Worm (Caenorhabditis elegans) whole organism, L1 larva: ENCODE results near the gene msp-55.
"Not testable (repeated sequence)": the region's sequence is repeated elsewhere in the genome, so short reads cannot be mapped to it uniquely, and the experiment has no call there.

Experiments
- C16A3.4 ChIP-seq: fragments of 150-350 bp; optimal IDR thresholded peaks from 2 replicates; lab custom pipeline; 2014; ENCODE audit warnings: missing biosample characterization, missing genetic modification characterization
- aha-1 ChIP-seq: fragments of 150-350 bp; optimal IDR thresholded peaks from 2 replicates; lab custom pipeline; 2014; ENCODE audit warnings: missing biosample characterization, missing genetic modification characterization
- alr-1 ChIP-seq: fragments of 200-800 bp; sonication (Bioruptor generic); optimal IDR thresholded peaks from 2 replicates; lab custom pipeline; 2018; ENCODE audit warnings: borderline replicate concordance, mild to moderate bottlenecking, missing genetic modification characterization, missing compliant biosample characterization
- aly-2 ChIP-seq: fragments of 150-350 bp; optimal IDR thresholded peaks from 2 replicates; lab custom pipeline; 2014; ENCODE audit warnings: missing biosample characterization, missing genetic modification characterization
- ama-1 ChIP-seq: fragments of 150-350 bp; optimal IDR thresholded peaks from 2 replicates; lab custom pipeline; 2014
- ceh-90 ChIP-seq: sonication (generic microtip); optimal IDR thresholded peaks from 2 replicates; lab custom pipeline; 2016; ENCODE audit warnings: missing genetic modification characterization, missing compliant biosample characterization
- dpl-1 ChIP-seq, 3 experiments: fragments of 150-350 bp in 2 of 3; sonication (generic microtip) in 1 of 3; optimal IDR thresholded peaks; 2 replicates each; lab custom pipeline; 2014 to 2017; ENCODE audit warnings: missing biosample characterization in 3 of 3, missing genetic modification characterization in 3 of 3, missing genetic modification reagents in 3 of 3
- dsc-1 ChIP-seq: sonication (generic microtip); optimal IDR thresholded peaks from 2 replicates; lab custom pipeline; 2016; ENCODE audit warnings: mild to moderate bottlenecking, missing genetic modification characterization, missing compliant biosample characterization
- efl-3 ChIP-seq: fragments of 200-800 bp; sonication (Bioruptor generic); optimal IDR thresholded peaks from 2 replicates; lab custom pipeline; 2018; ENCODE audit warnings: mild to moderate bottlenecking, missing genetic modification characterization, missing compliant biosample characterization
- egl-27 ChIP-seq, 2 experiments: fragments of 150-350 bp in 1 of 2; sonication (generic microtip); optimal IDR thresholded peaks; 3 replicates each; lab custom pipeline; 2017 to 2018; ENCODE audit warnings: missing biosample characterization in 2 of 2, missing genetic modification characterization in 2 of 2, missing genetic modification reagents in 2 of 2
- elt-3 ChIP-seq, 6 experiments: fragments of 150-350 bp in 1 of 6; sonication (generic microtip); optimal IDR thresholded peaks; 2 replicates each; lab custom pipeline; 2017 to 2018; ENCODE audit warnings: missing biosample characterization in 6 of 6, missing genetic modification characterization in 6 of 6, inconsistent platforms in 1 of 6
- ets-5 ChIP-seq: fragments of 200-800 bp; sonication (Bioruptor generic); IDR thresholded peaks from 2 replicates; pipeline ENCODE4 v1.3.6; 2022; ENCODE audit warnings: missing genetic modification characterization, missing compliant biosample characterization
- fkh-8 ChIP-seq: sonication (generic microtip); optimal IDR thresholded peaks from 2 replicates; lab custom pipeline; 2016; ENCODE audit warnings: mild to moderate bottlenecking, missing genetic modification characterization, missing compliant biosample characterization
- fos-1 ChIP-seq: fragments of 150-350 bp; optimal IDR thresholded peaks from 2 replicates; lab custom pipeline; 2014; ENCODE audit warnings: missing biosample characterization, missing genetic modification characterization
- grh-1 ChIP-seq: fragments of 200-800 bp; sonication (Bioruptor generic); IDR thresholded peaks from 2 replicates; pipeline ENCODE4 v1.3.6; 2022; ENCODE audit warnings: missing genetic modification reagents, missing genetic modification characterization, missing compliant biosample characterization
- irx-1 ChIP-seq: sonication (generic microtip); optimal IDR thresholded peaks from 2 replicates; lab custom pipeline; 2016; ENCODE audit warnings: missing genetic modification characterization, missing compliant biosample characterization
- isw-1 ChIP-seq: fragments of 200-800 bp; sonication (Bioruptor generic); IDR thresholded peaks from 2 replicates; pipeline ENCODE4 v1.3.6; 2022; ENCODE audit warnings: missing genetic modification characterization, missing compliant biosample characterization
- lin-39 ChIP-seq: fragments of 150-350 bp; optimal IDR thresholded peaks from 2 replicates; lab custom pipeline; 2014; ENCODE audit warnings: missing biosample characterization, missing genetic modification reagents, missing genetic modification characterization
- mef-2 ChIP-seq: fragments of 150-350 bp; optimal IDR thresholded peaks from 2 replicates; lab custom pipeline; 2014; ENCODE audit warnings: missing biosample characterization, missing genetic modification characterization
- mep-1 ChIP-seq: fragments of 150-350 bp; optimal IDR thresholded peaks from 2 replicates; lab custom pipeline; 2014; ENCODE audit warnings: missing biosample characterization, missing genetic modification characterization
- nhr-19 ChIP-seq: fragments of 200-800 bp; sonication (Bioruptor generic); conservative IDR thresholded peaks from 2 replicates; pipeline ENCODE4 v1.3.6; 2022; ENCODE audit warnings: missing genetic modification characterization, missing compliant biosample characterization
- nhr-28 ChIP-seq: fragments of 150-350 bp; optimal IDR thresholded peaks from 2 replicates; lab custom pipeline; 2014; ENCODE audit warnings: missing biosample characterization, missing genetic modification characterization
- nhr-84 ChIP-seq: sonication (generic microtip); optimal IDR thresholded peaks from 2 replicates; lab custom pipeline; 2017; ENCODE audit warnings: missing biosample characterization, missing genetic modification characterization
- pag-3 ChIP-seq: sonication (generic microtip); optimal IDR thresholded peaks from 2 replicates; lab custom pipeline; 2017; ENCODE audit warnings: missing genetic modification characterization, mild to moderate bottlenecking, missing compliant biosample characterization, antibody characterized with exemption, borderline replicate concordance; ENCODE audit not compliant: insufficient read depth
- pqm-1 ChIP-seq: sonication (generic microtip); optimal IDR thresholded peaks from 3 replicates; lab custom pipeline; 2017; ENCODE audit warnings: missing biosample characterization, missing genetic modification characterization
- skn-1 ChIP-seq: fragments of 150-350 bp; optimal IDR thresholded peaks from 2 replicates; lab custom pipeline; 2014; ENCODE audit warnings: missing biosample characterization, missing genetic modification characterization
- snpc-4 ChIP-seq: fragments of 150-350 bp; optimal IDR thresholded peaks from 2 replicates; lab custom pipeline; 2014; ENCODE audit warnings: missing biosample characterization, missing genetic modification characterization
- sox-4 ChIP-seq: sonication (generic microtip); optimal IDR thresholded peaks from 2 replicates; lab custom pipeline; 2016; ENCODE audit warnings: missing genetic modification characterization, missing compliant biosample characterization
- sup-37 ChIP-seq: fragments of 200-800 bp; sonication (Bioruptor generic); optimal IDR thresholded peaks from 2 replicates; lab custom pipeline; 2018; ENCODE audit warnings: mild to moderate bottlenecking, missing genetic modification characterization, missing compliant biosample characterization
- tlp-1 ChIP-seq: fragments of 150-350 bp; optimal IDR thresholded peaks from 2 replicates; lab custom pipeline; 2014; ENCODE audit warnings: missing biosample characterization, missing genetic modification characterization
- unc-130 ChIP-seq: fragments of 150-350 bp; optimal IDR thresholded peaks from 2 replicates; lab custom pipeline; 2017; ENCODE audit warnings: missing biosample characterization, missing genetic modification characterization, inconsistent platforms
- vab-15 ChIP-seq: sonication (generic microtip); optimal IDR thresholded peaks from 2 replicates; lab custom pipeline; 2017; ENCODE audit warnings: missing genotype, mild to moderate bottlenecking, missing genetic modification characterization, missing compliant biosample characterization
- xbp-1 ChIP-seq: sonication (generic microtip); optimal IDR thresholded peaks from 2 replicates; lab custom pipeline; 2016; ENCODE audit warnings: missing genetic modification characterization, missing compliant biosample characterization
- ztf-11 ChIP-seq, 2 experiments: sonication (generic microtip); optimal IDR thresholded peaks; 2 replicates each; lab custom pipeline; 2016 to 2017; ENCODE audit warnings: missing genetic modification characterization in 2 of 2, missing biosample characterization in 1 of 2, missing compliant biosample characterization in 1 of 2

Gene msp-55

ce11 chrIV:5028978-5029377, 26.8 kb downstream of the msp-55 start, which contains the start of the genes best-6 and C09B9.2:
Gene best-6, minus strand, starts transcription at chrIV:5029078.
Gene C09B9.2, plus strand, starts transcription at chrIV:5029291.
- TF ChIP-seq aly-2 (tag; lab: Kevin White, UChicago) (no peak), dsc-1 (tag; lab: Kevin White, UChicago) (no peak), tlp-1 (tag; lab: Kevin White, UChicago) (no peak), nhr-28 (tag; lab: Kevin White, UChicago) (no peak), mep-1 (tag; lab: Kevin White, UChicago) (no peak), lin-39 (tag; lab: Kevin White, UChicago) (no peak), C16A3.4 (tag; lab: Kevin White, UChicago) (no peak), snpc-4 (no peak), vab-15 (no peak), egl-27 (tag; optimal IDR thresholded peaks at IDR 0.05; lab: Kevin White, UChicago) (no peak), ztf-11 (tag; optimal IDR thresholded peaks at IDR 0.05; lab: Kevin White, UChicago) (no peak), aha-1 (tag; lab: Kevin White, UChicago) (no peak), irx-1 (tag; lab: Kevin White, UChicago) (no peak)

ce11 chrIV:5025646-5026045, 30.2 kb downstream of the msp-55 start, which contains the start of gene C09B9.85:
Gene C09B9.85, minus strand, starts transcription at chrIV:5025746.
- TF ChIP-seq vab-15 (no peak), fos-1 (no peak), grh-1 (no peak), ama-1 (no peak), mef-2 (tag; lab: Kevin White, UChicago) (no peak), unc-130 (tag; lab: Kevin White, UChicago) (no peak), isw-1 (GFP tag; lab: Robert Waterston, UW) (no peak), fkh-8 (tag; lab: Kevin White, UChicago) (no peak), ceh-90 (tag; lab: Kevin White, UChicago) (no peak), mep-1 (tag; lab: Kevin White, UChicago) (no peak), skn-1 (tag; lab: Kevin White, UChicago) (no peak), sox-4 (tag; lab: Kevin White, UChicago) (no peak), xbp-1 (tag; lab: Kevin White, UChicago) (no peak), C16A3.4 (tag; lab: Kevin White, UChicago) (no peak)

- TF ChIP-seq tlp-1 (tag; lab: Kevin White, UChicago) (no peak), nhr-19 (no peak), alr-1 (tag; lab: Kevin White, UChicago) (no peak), pag-3 (tag; lab: Kevin White, UChicago) (no peak), aha-1 (tag; lab: Kevin White, UChicago) (no peak), fkh-8 (tag; lab: Kevin White, UChicago) (no peak), ets-5 (GFP tag; lab: Robert Waterston, UW) (no peak), sup-37 (GFP tag; lab: Kevin White, UChicago) (no peak), efl-3 (GFP tag; lab: Kevin White, UChicago) (no peak), pqm-1 (tag; lab: Kevin White, UChicago) (no peak), isw-1 (GFP tag; lab: Robert Waterston, UW) (no peak), ceh-90 (tag; lab: Kevin White, UChicago) (no peak), lin-39 (tag; lab: Kevin White, UChicago) (no peak)
- TF ChIP-seq, all 84 proteins: peak for 0
Observed at ce11 chrIV:5020533-5020932, 35.3 kb downstream of the msp-55 start, which contains the start of gene T28H11.8. Gene T28H11.8, minus strand, starts transcription at chrIV:5020633.

- not testable (repeated sequence) for TF ChIP-seq ets-5 (GFP tag; lab: Robert Waterston, UW); sox-4 (tag; lab: Kevin White, UChicago); elt-3 (tag; optimal IDR thresholded peaks at IDR 0.05; lab: Kevin White, UChicago)
Observed at ce11 chrIV:5017075-5017474, 38.7 kb downstream of the msp-55 start, which contains the start of gene T28H11.7. Gene T28H11.7, minus strand, starts transcription at chrIV:5017175.

ce11 chrIV:5016461-5016860, 39.4 kb downstream of the msp-55 start, which contains the start of gene ssq-4:
Gene ssq-4, plus strand, starts transcription at chrIV:5016479.
- not testable (repeated sequence) for TF ChIP-seq grh-1; dpl-1 (GFP tag; optimal IDR thresholded peaks at IDR 0.05; lab: Kevin White, UChicago); nhr-84 (tag; lab: Kevin White, UChicago)
- TF ChIP-seq, all 84 proteins: peak for 0; not testable (repeated sequence) for 84
